Worm (Caenorhabditis elegans) whole organism, young adult: ENCODE measurements around the gene C16C8.22.

Experiments
- B0019.2 ChIP-seq: fragments of 200-800 bp; sonication (Bioruptor generic); conservative IDR thresholded peaks from 2 replicates; pipeline ENCODE4 v1.3.6; 2022; ENCODE audit warnings: missing genetic modification reagents, missing genetic modification characterization, missing compliant biosample characterization
- D2030.7 ChIP-seq: fragments of 200-800 bp; sonication (Bioruptor generic); IDR thresholded peaks from 2 replicates; pipeline ENCODE4 v1.3.6; 2022; ENCODE audit warnings: missing genetic modification reagents, missing genetic modification characterization, missing compliant biosample characterization
- F57C9.4 ChIP-seq: sonication (generic microtip); optimal IDR thresholded peaks from 2 replicates; lab custom pipeline; 2017; ENCODE audit warnings: mild to moderate bottlenecking, missing genetic modification characterization, missing compliant biosample characterization
- T07F8.4 ChIP-seq: sonication (generic microtip); optimal IDR thresholded peaks from 2 replicates; lab custom pipeline; 2016; ENCODE audit warnings: mild to moderate bottlenecking, missing genetic modification characterization, moderate library complexity, missing compliant biosample characterization
- T26A5.8 ChIP-seq: sonication (generic microtip); optimal IDR thresholded peaks from 2 replicates; lab custom pipeline; 2016; ENCODE audit warnings: missing genetic modification characterization, missing compliant biosample characterization
- Y67H2A.10 ChIP-seq: fragments of 200-800 bp; sonication (Bioruptor generic); conservative IDR thresholded peaks from 2 replicates; pipeline ENCODE4 v1.3.6; 2022; ENCODE audit warnings: missing genetic modification reagents, missing genetic modification characterization, missing compliant biosample characterization
- aptf-2 ChIP-seq: fragments of 200-800 bp; sonication (Bioruptor generic); conservative IDR thresholded peaks from 2 replicates; pipeline ENCODE4 v1.3.6; 2022; ENCODE audit warnings: missing genetic modification reagents, missing genetic modification characterization, missing compliant biosample characterization
- athp-1 ChIP-seq: sonication (generic microtip); optimal IDR thresholded peaks from 2 replicates; lab custom pipeline; 2017; ENCODE audit warnings: mild to moderate bottlenecking, missing genetic modification characterization, missing compliant biosample characterization
- bed-1 ChIP-seq: fragments of 200-800 bp; sonication (Bioruptor generic); IDR thresholded peaks from 2 replicates; pipeline ENCODE4 v1.3.6; 2022; ENCODE audit warnings: missing genetic modification reagents, missing genetic modification characterization, missing compliant biosample characterization
- ceh-27 ChIP-seq: fragments of 200-800 bp; sonication (Bioruptor generic); optimal IDR thresholded peaks from 2 replicates; lab custom pipeline; 2018; ENCODE audit warnings: mild to moderate bottlenecking, missing genetic modification characterization, moderate library complexity, missing compliant biosample characterization
- ceh-91 ChIP-seq: fragments of 200-800 bp; sonication (Bioruptor generic); IDR thresholded peaks from 2 replicates; pipeline ENCODE4 v1.3.6; 2022; ENCODE audit warnings: missing genetic modification reagents, missing genetic modification characterization, missing compliant biosample characterization
- chd-7 ChIP-seq: sonication (generic microtip); optimal IDR thresholded peaks from 2 replicates; lab custom pipeline; 2016; ENCODE audit warnings: mild to moderate bottlenecking, missing genetic modification characterization, moderate library complexity, missing compliant biosample characterization
- die-1 ChIP-seq: sonication (generic microtip); optimal IDR thresholded peaks from 2 replicates; lab custom pipeline; 2016; ENCODE audit warnings: missing genotype, mild to moderate bottlenecking, missing genetic modification characterization, missing compliant biosample characterization
- egl-44 ChIP-seq: fragments of 200-800 bp; sonication (Bioruptor generic); IDR thresholded peaks from 2 replicates; pipeline ENCODE4 v1.3.6; 2022; ENCODE audit warnings: missing genetic modification reagents, missing genetic modification characterization, missing compliant biosample characterization
- fkh-3 ChIP-seq: sonication (generic microtip); optimal IDR thresholded peaks from 2 replicates; lab custom pipeline; 2016; ENCODE audit warnings: mild to moderate bottlenecking, missing genetic modification characterization, missing compliant biosample characterization
- gei-17 ChIP-seq: fragments of 200-800 bp; sonication (Bioruptor generic); optimal IDR thresholded peaks from 2 replicates; lab custom pipeline; 2018; ENCODE audit warnings: mild to moderate bottlenecking, missing genetic modification characterization, missing compliant biosample characterization
- hlh-12 ChIP-seq: sonication (generic microtip); optimal IDR thresholded peaks from 2 replicates; lab custom pipeline; 2016; ENCODE audit warnings: missing genetic modification characterization, missing compliant biosample characterization
- hlh-26 ChIP-seq: fragments of 200-800 bp; sonication (Bioruptor generic); conservative IDR thresholded peaks from 2 replicates; pipeline ENCODE4 v1.3.6; 2022; ENCODE audit warnings: missing genetic modification reagents, missing genetic modification characterization, missing compliant biosample characterization
- lag-1 ChIP-seq: fragments of 200-800 bp; sonication (Bioruptor generic); IDR thresholded peaks from 2 replicates; pipeline ENCODE4 v1.3.6; 2022; ENCODE audit warnings: missing genetic modification reagents, missing genetic modification characterization, missing compliant biosample characterization
- madf-3 ChIP-seq: fragments of 200-800 bp; sonication (Bioruptor generic); IDR thresholded peaks from 2 replicates; pipeline ENCODE4 v1.3.6; 2022; ENCODE audit warnings: missing genetic modification reagents, missing genetic modification characterization, missing compliant biosample characterization
- mel-28 ChIP-seq: sonication (generic microtip); optimal IDR thresholded peaks from 2 replicates; lab custom pipeline; 2016; ENCODE audit warnings: borderline replicate concordance, mild to moderate bottlenecking, missing genetic modification characterization, missing compliant biosample characterization
- mes-4 ChIP-seq: sonication (generic microtip); optimal IDR thresholded peaks from 2 replicates; lab custom pipeline; 2016; ENCODE audit warnings: missing genotype, missing genetic modification characterization, missing compliant biosample characterization
- nfya-2 ChIP-seq: fragments of 200-800 bp; sonication (Bioruptor generic); IDR thresholded peaks from 2 replicates; pipeline ENCODE4 v1.3.6; 2022; ENCODE audit warnings: missing genetic modification reagents, missing genetic modification characterization, missing compliant biosample characterization
- nhr-80 ChIP-seq: sonication (generic microtip); optimal IDR thresholded peaks from 2 replicates; lab custom pipeline; 2016; ENCODE audit warnings: missing genetic modification characterization, missing compliant biosample characterization
- pbrm-1 ChIP-seq: fragments of 200-800 bp; sonication (Bioruptor generic); IDR thresholded peaks from 2 replicates; pipeline ENCODE4 v1.3.6; 2022; ENCODE audit warnings: missing genetic modification reagents, missing genetic modification characterization, missing compliant biosample characterization
- pha-4 ChIP-seq: fragments of 150-350 bp; sonication (generic microtip); optimal IDR thresholded peaks from 2 replicates; lab custom pipeline; 2014; ENCODE audit warnings: missing biosample characterization, missing genetic modification reagents, missing genetic modification characterization
- rcor-1 ChIP-seq: fragments of 200-800 bp; sonication (Bioruptor generic); IDR thresholded peaks from 2 replicates; pipeline ENCODE4 v1.3.6; 2022; ENCODE audit warnings: missing genetic modification reagents, missing genetic modification characterization, missing compliant biosample characterization
- repo-1 ChIP-seq: sonication (generic microtip); optimal IDR thresholded peaks from 2 replicates; lab custom pipeline; 2017; ENCODE audit warnings: mild to moderate bottlenecking, missing genetic modification characterization, missing compliant biosample characterization
- rpc-1 ChIP-seq, 2 experiments: fragments of 150-350 bp in 1 of 2; sonication (generic microtip) in 1 of 2; optimal IDR thresholded peaks; 2 replicates each; lab custom pipeline; 2014 to 2018; ENCODE audit warnings: missing biosample characterization in 1 of 2, missing genetic modification characterization in 1 of 2, missing genetic modification reagents in 1 of 2, missing genotype in 1 of 2
- sdz-38 ChIP-seq: sonication (generic microtip); optimal IDR thresholded peaks from 2 replicates; lab custom pipeline; 2016; ENCODE audit warnings: missing genotype, missing genetic modification characterization, missing compliant biosample characterization
- snpc-4 ChIP-seq, 5 experiments: fragments of 150-350 bp in 1 of 5; sonication (generic microtip) in 4 of 5; optimal IDR thresholded peaks; 2 replicates each; lab custom pipeline; 2014 to 2018; ENCODE audit warnings: missing genetic modification characterization in 5 of 5, missing biosample characterization in 3 of 5, antibody characterized with exemption in 2 of 5, mild to moderate bottlenecking in 2 of 5, missing compliant biosample characterization in 2 of 5, missing genotype in 2 of 5, moderate library complexity in 2 of 5, missing genetic modification reagents in 1 of 5
- ztf-26 ChIP-seq: sonication (generic microtip); optimal IDR thresholded peaks from 2 replicates; lab custom pipeline; 2017; ENCODE audit warnings: missing genetic modification characterization, missing compliant biosample characterization

C16C8.22 gene

ce11 chrII:3472817-3473216, 29.8 kb upstream of the C16C8.22 start, which contains the start of gene Y49F6B.6:
Gene Y49F6B.6 (plus strand): TSS chrII:3473117.
- TF ChIP-seq hlh-26 (no peak), rpc-1 (optimal IDR thresholded peaks at IDR 0.05; lab: Kevin White, UChicago) (no peak), rpc-1 (tag; optimal IDR thresholded peaks at IDR 0.05; lab: Kevin White, UChicago) (no peak), T26A5.8 (tag; lab: Kevin White, UChicago) (no peak), sdz-38 (tag; lab: Kevin White, UChicago) (no peak), nhr-80 (tag; lab: Kevin White, UChicago) (no peak), snpc-4 (GFP tag; optimal IDR thresholded peaks at IDR 0.05; lab: Kevin White, UChicago) (no peak), snpc-4 (tag; optimal IDR thresholded peaks at IDR 0.05; lab: Kevin White, UChicago) (no peak), Y67H2A.10 (GFP tag; lab: Robert Waterston, UW) (no peak), chd-7 (tag; lab: Kevin White, UChicago) (no peak), B0019.2 (GFP tag; lab: Robert Waterston, UW) (no peak), aptf-2 (GFP tag; lab: Robert Waterston, UW) (no peak), rcor-1 (GFP tag; lab: Robert Waterston, UW) (no peak), pha-4 (tag; lab: Kevin White, UChicago) (no peak), gei-17 (no peak), die-1 (tag; lab: Kevin White, UChicago) (no peak), pbrm-1 (GFP tag; lab: Robert Waterston, UW) (no peak), madf-3 (GFP tag; lab: Robert Waterston, UW) (no peak), ceh-27 (GFP tag; lab: Kevin White, UChicago) (no peak)

- TF ChIP-seq athp-1 (tag; lab: Kevin White, UChicago) (no peak), hlh-12 (tag; lab: Kevin White, UChicago) (no peak), F57C9.4 (no peak), egl-44 (GFP tag; lab: Robert Waterston, UW) (no peak), madf-3 (GFP tag; lab: Robert Waterston, UW) (no peak), hlh-26 (no peak), Y67H2A.10 (GFP tag; lab: Robert Waterston, UW) (no peak), nfya-2 (no peak), mes-4 (no peak), repo-1 (no peak), ztf-26 (tag; lab: Kevin White, UChicago) (no peak), mel-28 (no peak), B0019.2 (GFP tag; lab: Robert Waterston, UW) (no peak)
Observed at ce11 chrII:3472316-3472715, 29.3 kb upstream of the C16C8.22 start, which contains the start of gene Y49F6B.12. Gene Y49F6B.12 (minus strand): TSS chrII:3472416.

ce11 chrII:3471603-3472002, 28.5 kb upstream of the C16C8.22 start, which contains the start of gene Y49F6B.13:
Gene Y49F6B.13 (minus strand): TSS chrII:3471703.
- TF ChIP-seq madf-3 (GFP tag; lab: Robert Waterston, UW) (no peak), T07F8.4 (tag; lab: Kevin White, UChicago) (no peak)

ce11 chrII:3470549-3470948, 27.5 kb upstream of the C16C8.22 start, which contains the start of gene Y49F6B.20:
Gene Y49F6B.20 (minus strand): TSS chrII:3470649.
- TF ChIP-seq bed-1 (GFP tag; lab: Robert Waterston, UW) (no peak), T07F8.4 (tag; lab: Kevin White, UChicago) (no peak), lag-1 (no peak), sdz-38 (tag; lab: Kevin White, UChicago) (no peak), rpc-1 (optimal IDR thresholded peaks at IDR 0.05; lab: Kevin White, UChicago) (no peak), rpc-1 (tag; optimal IDR thresholded peaks at IDR 0.05; lab: Kevin White, UChicago) (no peak), pha-4 (tag; lab: Kevin White, UChicago) (no peak), fkh-3 (tag; lab: Kevin White, UChicago) (no peak), D2030.7 (GFP tag; lab: Robert Waterston, UW) (no peak), ceh-91 (GFP tag; lab: Robert Waterston, UW) (no peak)
